ENCODE assay signal across 2 fruit fly cellular contexts in genomic region chr3L:16944061-16944460, dm6.
A peak's percentile ranks its signal among the peaks of the same experiment; 100 is the strongest.
TF ChIP-seq lines count a peak whose summit lies in the region.

Gene Obp73a, plus strand, starts transcription at chr3L:16944361.

TF ChIP-seq in whole organism, prepupa, 60 proteins besides CTCF, POLR2A, EP300 and RAD21:
- TF ChIP-seq CG6276 (GFP tag; optimal IDR thresholded peaks at IDR 0.05; lab: Kevin White, UChicago) (peak; percentile 29), CG15336 (GFP tag; IDR thresholded peaks at IDR 0.05; lab: Robert Waterston, UW) (no peak)

TF ChIP-seq in whole organism, pupa, 21 proteins besides CTCF, POLR2A, EP300 and RAD21:
- TF ChIP-seq Ets98B (GFP tag; IDR thresholded peaks at IDR 0.05; lab: Robert Waterston, UW) (peak; percentile 10; the same call in 1 of the 2 replicates), CG14655 (GFP tag; optimal IDR thresholded peaks at IDR 0.05; lab: Kevin White, UChicago) (peak; percentile 46), D1 (tag; optimal IDR thresholded peaks at IDR 0.05; lab: Kevin White, UChicago) (no peak), CG8301 (tag; optimal IDR thresholded peaks at IDR 0.05; lab: Kevin White, UChicago) (peak; percentile 31), CG15710 (tag; optimal IDR thresholded peaks at IDR 0.05; lab: Kevin White, UChicago) (no peak), Pif1B (GFP tag; optimal IDR thresholded peaks at IDR 0.05; lab: Kevin White, UChicago) (no peak)
